Worm (Caenorhabditis elegans) whole organism, L2 larva: ENCODE measurements around the gene R05G6.5.

Experiments
- aly-2 ChIP-seq: fragments of 150-350 bp; optimal IDR thresholded peaks from 2 replicates; lab custom pipeline; 2014; ENCODE audit warnings: missing biosample characterization, missing genetic modification characterization
- egl-27 ChIP-seq: sonication (generic microtip); optimal IDR thresholded peaks from 3 replicates; lab custom pipeline; 2017; ENCODE audit warnings: missing biosample characterization, missing genetic modification reagents, missing genetic modification characterization
- elt-3 ChIP-seq: sonication (generic microtip); optimal IDR thresholded peaks from 2 replicates; lab custom pipeline; 2017; ENCODE audit warnings: missing biosample characterization, missing genetic modification characterization
- lin-13 ChIP-seq: fragments of 150-350 bp; optimal IDR thresholded peaks from 2 replicates; lab custom pipeline; 2014; ENCODE audit warnings: missing biosample characterization, missing genetic modification reagents, missing genetic modification characterization
- nhr-77 ChIP-seq: fragments of 150-350 bp; optimal IDR thresholded peaks from 2 replicates; lab custom pipeline; 2014; ENCODE audit warnings: missing biosample characterization, missing genetic modification characterization
- unc-62 ChIP-seq: fragments of 150-350 bp; optimal IDR thresholded peaks from 2 replicates; lab custom pipeline; 2014; ENCODE audit warnings: missing biosample characterization, missing genetic modification reagents, missing genetic modification characterization

DNA sequence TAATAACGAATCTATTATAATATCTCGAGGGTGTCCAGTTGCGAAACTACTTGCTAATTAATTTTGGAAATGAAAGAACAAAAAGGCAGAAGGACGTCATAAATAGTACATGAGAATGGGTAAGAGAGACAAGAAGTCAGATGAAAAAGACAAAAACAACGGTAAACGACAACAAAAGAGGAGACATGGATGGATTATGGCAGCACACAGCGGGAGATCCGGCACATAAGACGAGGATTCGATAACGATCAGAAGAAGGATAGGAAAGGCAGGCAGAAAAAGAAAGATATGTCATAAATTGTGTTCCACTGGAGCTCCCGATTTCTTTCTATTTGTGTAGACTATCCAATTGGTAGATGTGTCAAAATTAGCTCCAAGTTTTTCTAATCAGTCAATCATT, 13.4 kb downstream of the R05G6.5 start:
- TF ChIP-seq nhr-77 (tag; lab: Kevin White, UChicago): no peak
- no peak for TF ChIP-seq aly-2 (tag; lab: Kevin White, UChicago)
- no peak for TF ChIP-seq lin-13 (GFP tag; lab: Kevin White, UChicago)
- no peak for TF ChIP-seq unc-62
- TF ChIP-seq elt-3 (tag; lab: Kevin White, UChicago): no peak
- no peak for TF ChIP-seq egl-27 (tag; lab: Kevin White, UChicago)
